Worm (Caenorhabditis elegans): ENCODE results near the gene str-175.

- no peak for TF ChIP-seq ztf-4 (tag; optimal IDR thresholded peaks at IDR 0.05)
- TF ChIP-seq lin-13 (GFP tag; optimal IDR thresholded peaks at IDR 0.05): no peak
- no peak for TF ChIP-seq nhr-237 (tag; optimal IDR thresholded peaks at IDR 0.05)
- TF ChIP-seq ztf-11 (tag; optimal IDR thresholded peaks at IDR 0.05): no peak
- no peak for TF ChIP-seq unc-62 (GFP tag; optimal IDR thresholded peaks at IDR 0.05)
- no peak for TF ChIP-seq nhr-12 (tag; optimal IDR thresholded peaks at IDR 0.05)
- TF ChIP-seq fos-1 (tag; optimal IDR thresholded peaks at IDR 0.05): no peak
These were observed 16.8 kb upstream of the str-175 start, which contains the start of gene T08B6.1 for ce11 chrIV:4887258-4887657.
